Fruit fly (Drosophila melanogaster) whole organism, adult: ENCODE data around the gene Kif3C.

Experiments used
- CG11617 ChIP-seq: fragments of 200-800 bp; sonication (Bioruptor generic); optimal IDR thresholded peaks from 2 replicates; lab custom pipeline; 2017; ENCODE audit warnings: mild to moderate bottlenecking, missing biosample characterization, missing genetic modification reagents, missing genetic modification characterization
- CG14711 ChIP-seq: fragments of 200-800 bp; sonication (Bioruptor generic); optimal IDR thresholded peaks from 2 replicates; lab custom pipeline; 2018; ENCODE audit warnings: missing biosample characterization, mild to moderate bottlenecking, missing genetic modification characterization, moderate library complexity
- Crg-1 ChIP-seq: fragments of 200-800 bp; sonication (Bioruptor generic); optimal IDR thresholded peaks from 2 replicates; lab custom pipeline; 2016; ENCODE audit warnings: missing biosample characterization, missing genetic modification characterization
- Hr96 ChIP-seq: fragments of 200-800 bp; sonication (Bioruptor generic); optimal IDR thresholded peaks from 2 replicates; lab custom pipeline; 2016; ENCODE audit warnings: missing biosample characterization, missing genetic modification characterization
- cic ChIP-seq: fragments of 200-800 bp; sonication (Bioruptor generic); optimal IDR thresholded peaks from 2 replicates; lab custom pipeline; 2017; ENCODE audit warnings: missing biosample characterization, mild to moderate bottlenecking, missing genetic modification characterization, moderate library complexity
- cnc ChIP-seq, 2 experiments: fragments of >200 bp; optimal IDR thresholded peaks; 2 replicates each; lab custom pipeline; 2017
- ovo ChIP-seq: fragments of 200-800 bp; sonication (Bioruptor generic); optimal IDR thresholded peaks from 2 replicates; lab custom pipeline; 2016; ENCODE audit warnings: missing biosample characterization, missing genetic modification characterization
- pad ChIP-seq: fragments of 200-800 bp; sonication (Bioruptor generic); optimal IDR thresholded peaks from 3 replicates; lab custom pipeline; 2017; ENCODE audit warnings: missing biosample characterization, missing genetic modification characterization, mild to moderate bottlenecking, moderate library complexity, missing genetic modification reagents
- toe ChIP-seq: fragments of 200-800 bp; sonication (Bioruptor generic); optimal IDR thresholded peaks from 2 replicates; lab custom pipeline; 2016; ENCODE audit warnings: missing biosample characterization, missing genetic modification characterization

dm6 chr4:1191630-1192029, 44.4 kb downstream of the Kif3C start:
- no peak for TF ChIP-seq cic
- no peak for TF ChIP-seq CG11617 (GFP tag; lab: Kevin White, UChicago)
- TF ChIP-seq Hr96 (GFP tag; lab: Kevin White, UChicago): no peak
- TF ChIP-seq pad: no peak
- no peak for TF ChIP-seq cnc (optimal IDR thresholded peaks at IDR 0.05; lab: Kevin White, UChicago)
- TF ChIP-seq Crg-1 (GFP tag; lab: Kevin White, UChicago): no peak
- no peak for TF ChIP-seq CG14711 (tag; lab: Kevin White, UChicago)
- TF ChIP-seq toe (GFP tag; lab: Kevin White, UChicago): no peak
- TF ChIP-seq ovo (GFP tag; lab: Kevin White, UChicago): no peak
